Worm (Caenorhabditis elegans) whole organism, L2 larva: ENCODE measurements around the gene bath-9.

Experiments used
- ceh-82 ChIP-seq: fragments of 150-350 bp; optimal IDR thresholded peaks from 2 replicates; lab custom pipeline; 2014; ENCODE audit warnings: missing biosample characterization, missing genetic modification characterization
- elt-3 ChIP-seq: sonication (generic microtip); optimal IDR thresholded peaks from 2 replicates; lab custom pipeline; 2017; ENCODE audit warnings: missing biosample characterization, missing genetic modification characterization
- lin-13 ChIP-seq: fragments of 150-350 bp; optimal IDR thresholded peaks from 2 replicates; lab custom pipeline; 2014; ENCODE audit warnings: missing biosample characterization, missing genetic modification reagents, missing genetic modification characterization
- mbf-1 ChIP-seq: sonication (generic microtip); optimal IDR thresholded peaks from 2 replicates; lab custom pipeline; 2017; ENCODE audit warnings: missing biosample characterization, missing genetic modification characterization
- nhr-10 ChIP-seq: sonication (generic microtip); optimal IDR thresholded peaks from 2 replicates; lab custom pipeline; 2017; ENCODE audit warnings: missing biosample characterization, missing genetic modification characterization
- nhr-11 ChIP-seq: fragments of 150-350 bp; optimal IDR thresholded peaks from 2 replicates; lab custom pipeline; 2014; ENCODE audit warnings: missing biosample characterization, missing genetic modification characterization
- nhr-23 ChIP-seq: fragments of 150-350 bp; optimal IDR thresholded peaks from 2 replicates; lab custom pipeline; 2014; ENCODE audit warnings: missing biosample characterization, missing genetic modification reagents, missing genetic modification characterization
- nhr-25 ChIP-seq: fragments of 150-350 bp; sonication (generic microtip); optimal IDR thresholded peaks from 3 replicates; lab custom pipeline; 2014; ENCODE audit warnings: missing biosample characterization, missing genetic modification characterization
- snpc-4 ChIP-seq: fragments of 150-350 bp; optimal IDR thresholded peaks from 2 replicates; lab custom pipeline; 2014; ENCODE audit warnings: missing biosample characterization, missing genetic modification characterization
- unc-39 ChIP-seq: fragments of 150-350 bp; optimal IDR thresholded peaks from 2 replicates; lab custom pipeline; 2014; ENCODE audit warnings: missing biosample characterization, missing genetic modification characterization
- unc-62 ChIP-seq: fragments of 150-350 bp; optimal IDR thresholded peaks from 2 replicates; lab custom pipeline; 2014; ENCODE audit warnings: missing biosample characterization, missing genetic modification reagents, missing genetic modification characterization

DNA sequence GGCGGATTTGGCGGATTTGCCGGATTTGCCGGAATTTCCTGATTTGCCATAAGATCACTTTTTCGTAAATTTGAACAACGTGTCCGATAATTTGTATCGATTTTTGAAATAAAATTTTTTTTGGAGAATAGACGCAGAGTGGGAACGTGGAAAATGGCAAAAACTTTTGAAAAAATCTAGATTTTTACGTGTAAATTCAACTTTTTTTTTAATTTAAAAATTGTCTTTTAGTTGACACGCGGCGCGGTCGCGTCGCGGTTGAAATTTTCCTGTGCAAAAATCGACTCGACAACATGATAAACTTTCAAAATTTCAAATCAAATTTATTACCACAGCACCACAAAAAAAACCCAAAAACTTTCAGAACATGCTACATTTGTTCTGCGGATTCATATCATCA is 18.6 kb downstream of the bath-9 start, which contains the start of gene nep-20:
- TF ChIP-seq mbf-1 (tag; lab: Kevin White, UChicago) (no peak), unc-39 (no peak), lin-13 (no peak), ceh-82 (tag; lab: Kevin White, UChicago) (no peak), unc-62 (GFP tag; lab: Kevin White, UChicago) (no peak), nhr-10 (no peak), nhr-23 (no peak), elt-3 (tag; lab: Kevin White, UChicago) (no peak), snpc-4 (tag; lab: Kevin White, UChicago) (no peak), nhr-25 (no peak), nhr-11 (no peak)
